Fruit fly (Drosophila melanogaster) whole organism, wandering third instar larva: ENCODE data around the gene CG9426.

ENCODE experiments used
- CG32264 ChIP-seq: fragments of 200-800 bp; sonication (Bioruptor generic); optimal IDR thresholded peaks from 2 replicates; lab custom pipeline; 2016; ENCODE audit warnings: missing biosample characterization, missing genetic modification characterization
- CG9705 ChIP-seq: fragments of 200-800 bp; sonication (Bioruptor generic); optimal IDR thresholded peaks from 2 replicates; lab custom pipeline; 2018; ENCODE audit warnings: missing biosample characterization, mild to moderate bottlenecking, missing genetic modification characterization
- Dfd ChIP-seq: fragments of >200 bp; optimal IDR thresholded peaks from 2 replicates; lab custom pipeline; 2017; ENCODE audit warnings: missing biosample characterization, missing genetic modification characterization
- Dif ChIP-seq: fragments of 200-275, 200-300 bp; sonication (Bioruptor generic); optimal IDR thresholded peaks from 2 replicates; lab custom pipeline; 2018; ENCODE audit warnings: missing biosample characterization, missing genetic modification characterization; ENCODE audit not compliant: partially characterized antibody
- GATAd ChIP-seq: sonication (Bioruptor generic); optimal IDR thresholded peaks from 2 replicates; lab custom pipeline; 2016; ENCODE audit warnings: missing biosample characterization, missing genetic modification characterization
- HLH106 ChIP-seq: fragments of 200-800 bp; optimal IDR thresholded peaks from 3 replicates; lab custom pipeline; 2019; ENCODE audit warnings: missing biosample characterization, mild to moderate bottlenecking, missing genetic modification characterization, moderate library complexity
- Hnf4 ChIP-seq: fragments of 200-800 bp; sonication (Bioruptor generic); optimal IDR thresholded peaks from 2 replicates; lab custom pipeline; 2016; ENCODE audit warnings: missing biosample characterization, mild to moderate bottlenecking, missing genetic modification characterization
- Hr78 ChIP-seq: fragments of >200 bp; optimal IDR thresholded peaks from 2 replicates; lab custom pipeline; 2017; ENCODE audit warnings: missing biosample characterization, missing genetic modification characterization
- Hr83 ChIP-seq: fragments of 200-300 bp; sonication (Bioruptor generic); optimal IDR thresholded peaks from 2 replicates; lab custom pipeline; 2016; ENCODE audit warnings: missing biosample characterization, mild to moderate bottlenecking, missing genetic modification characterization, moderate library complexity; ENCODE audit not compliant: poor library complexity, severe bottlenecking
- Mio ChIP-seq: sonication (Bioruptor generic); optimal IDR thresholded peaks from 2 replicates; lab custom pipeline; 2016; ENCODE audit warnings: missing biosample characterization, missing genetic modification characterization
- Myc ChIP-seq: fragments of >200 bp; optimal IDR thresholded peaks from 2 replicates; lab custom pipeline; 2017
- OdsH ChIP-seq: fragments of 200-800 bp; sonication (Bioruptor generic); optimal IDR thresholded peaks from 2 replicates; lab custom pipeline; 2016; ENCODE audit warnings: missing biosample characterization, mild to moderate bottlenecking, missing genetic modification characterization
- Rel ChIP-seq, 2 experiments: fragments of 200-800 bp; sonication (Bioruptor generic) in 1 of 2; optimal IDR thresholded peaks; 2 replicates in 1 of 2; 3 replicates in 1 of 2; lab custom pipeline; 2016 to 2019; ENCODE audit warnings: mild to moderate bottlenecking in 2 of 2, missing biosample characterization in 2 of 2, missing genetic modification characterization in 2 of 2, moderate library complexity in 1 of 2
- Sp1 ChIP-seq: fragments of 200-800 bp; sonication (Bioruptor generic); optimal IDR thresholded peaks from 3 replicates; lab custom pipeline; 2019; ENCODE audit warnings: missing biosample characterization, mild to moderate bottlenecking, missing genetic modification characterization, moderate library complexity
- Vsx2 ChIP-seq: fragments of 200-300, 225-300 bp; sonication (Bioruptor generic); optimal IDR thresholded peaks from 2 replicates; lab custom pipeline; 2018; ENCODE audit warnings: missing biosample characterization, missing genetic modification characterization; ENCODE audit not compliant: partially characterized antibody
- br ChIP-seq: fragments of 200-800 bp; sonication (Bioruptor generic); optimal IDR thresholded peaks from 2 replicates; lab custom pipeline; 2016; ENCODE audit warnings: missing biosample characterization, missing genetic modification characterization
- brk ChIP-seq: fragments of 200-800 bp; sonication (Bioruptor generic); optimal IDR thresholded peaks from 2 replicates; lab custom pipeline; 2016; ENCODE audit warnings: missing biosample characterization, mild to moderate bottlenecking, missing genetic modification characterization
- dl ChIP-seq, 2 experiments: fragments of 175-275, 200-275 bp in 1 of 2; fragments of 200-275 bp in 1 of 2; sonication (Bioruptor generic); optimal IDR thresholded peaks; lab custom pipeline; 2018; ENCODE audit warnings: mild to moderate bottlenecking in 2 of 2, missing biosample characterization in 2 of 2, missing genetic modification characterization in 2 of 2, moderate library complexity in 2 of 2; ENCODE audit not compliant: partially characterized antibody in 2 of 2, insufficient read depth in 1 of 2
- dmrt93B ChIP-seq: fragments of 200-800 bp; sonication (Bioruptor generic); optimal IDR thresholded peaks from 2 replicates; lab custom pipeline; 2018; ENCODE audit warnings: missing biosample characterization, mild to moderate bottlenecking, missing genetic modification characterization
- dsf ChIP-seq: sonication (Bioruptor generic); optimal IDR thresholded peaks from 2 replicates; lab custom pipeline; 2016; ENCODE audit warnings: missing biosample characterization, missing genetic modification characterization, borderline replicate concordance
- ey ChIP-seq: fragments of 200-800 bp; sonication (Bioruptor generic); optimal IDR thresholded peaks from 2 replicates; lab custom pipeline; 2016; ENCODE audit warnings: missing biosample characterization, missing genetic modification characterization
- foxo ChIP-seq, 2 experiments: fragments of 200-800 bp; sonication (Bioruptor generic); optimal IDR thresholded peaks; 2 replicates in 1 of 2; 3 replicates in 1 of 2; lab custom pipeline; 2016 to 2017; ENCODE audit warnings: missing biosample characterization in 2 of 2, missing genetic modification characterization in 2 of 2
- fru ChIP-seq: fragments of 200-800 bp; sonication (Bioruptor generic); optimal IDR thresholded peaks from 3 replicates; lab custom pipeline; 2016; ENCODE audit warnings: missing biosample characterization, mild to moderate bottlenecking, missing genetic modification characterization
- jim ChIP-seq: fragments of 175-275, 200-325 bp; sonication (Bioruptor generic); optimal IDR thresholded peaks from 2 replicates; lab custom pipeline; 2016; ENCODE audit warnings: missing biosample characterization, mild to moderate bottlenecking, missing genetic modification characterization
- lola ChIP-seq: fragments of >200 bp; optimal IDR thresholded peaks from 2 replicates; lab custom pipeline; 2017; ENCODE audit warnings: missing biosample characterization, missing genetic modification characterization
- pan ChIP-seq: fragments of >200 bp; optimal IDR thresholded peaks from 2 replicates; lab custom pipeline; 2017
- psq ChIP-seq: fragments of 200-800 bp; sonication (Bioruptor generic); optimal IDR thresholded peaks from 3 replicates; lab custom pipeline; 2017; ENCODE audit warnings: missing biosample characterization, mild to moderate bottlenecking, missing genetic modification characterization, moderate library complexity
- rgr ChIP-seq: fragments of 200-800 bp; sonication (Bioruptor generic); optimal IDR thresholded peaks from 3 replicates; lab custom pipeline; 2016; ENCODE audit warnings: missing biosample characterization, mild to moderate bottlenecking, missing genetic modification characterization
- sage ChIP-seq: fragments of 200-800 bp; sonication (Bioruptor generic); optimal IDR thresholded peaks from 2 replicates; lab custom pipeline; 2016; ENCODE audit warnings: missing biosample characterization, mild to moderate bottlenecking, missing genetic modification characterization
- sv ChIP-seq: fragments of 200-800 bp; sonication (Bioruptor generic); optimal IDR thresholded peaks from 3 replicates; lab custom pipeline; 2016; ENCODE audit warnings: missing biosample characterization, missing genetic modification characterization
- tai ChIP-seq: sonication (Bioruptor generic); optimal IDR thresholded peaks from 2 replicates; lab custom pipeline; 2016; ENCODE audit warnings: missing biosample characterization, missing genetic modification characterization

The CG9426 gene

dm6 chr2L:13245855-13246645 is 26.3 kb upstream of the CG9426 start, which contains the start of gene CG16820:
Gene CG16820 (plus strand): TSS chr2L:13246232.
- no peak for TF ChIP-seq foxo (GFP tag; optimal IDR thresholded peaks at IDR 0.05; lab: Kevin White, UChicago)
- no peak for TF ChIP-seq Dif (GFP tag; lab: Kevin White, UChicago)
- no peak for TF ChIP-seq GATAd (GFP tag; lab: Kevin White, UChicago)
- TF ChIP-seq Hr78, result no peak
- TF ChIP-seq Hr83 (GFP tag; lab: Kevin White, UChicago), result no peak
- TF ChIP-seq CG32264, result no peak
- no peak for TF ChIP-seq HLH106 (tag; lab: Kevin White, UChicago)
- TF ChIP-seq psq (GFP tag; lab: Kevin White, UChicago), result no peak
- TF ChIP-seq pan, result no peak
- TF ChIP-seq CG9705, result no peak
- TF ChIP-seq tai (GFP tag; lab: Kevin White, UChicago), result no peak
- no peak for TF ChIP-seq Dfd (GFP tag; lab: Kevin White, UChicago)
- no peak for TF ChIP-seq ey (GFP tag; lab: Kevin White, UChicago)
- TF ChIP-seq dmrt93B (GFP tag; lab: Kevin White, UChicago), result no peak
- no peak for TF ChIP-seq rgr (GFP tag; lab: Kevin White, UChicago)
- no peak for TF ChIP-seq dsf (GFP tag; lab: Kevin White, UChicago)
- TF ChIP-seq brk, result no peak
- TF ChIP-seq fru (GFP tag; lab: Kevin White, UChicago), result no peak
- TF ChIP-seq Mio (GFP tag; lab: Kevin White, UChicago), result no peak
- no peak for TF ChIP-seq Rel (GFP tag; optimal IDR thresholded peaks at IDR 0.05; lab: Kevin White, UChicago)
- no peak for TF ChIP-seq Rel (tag; optimal IDR thresholded peaks at IDR 0.05; lab: Kevin White, UChicago)
- TF ChIP-seq, all 38 proteins: peak for 0

DNA sequence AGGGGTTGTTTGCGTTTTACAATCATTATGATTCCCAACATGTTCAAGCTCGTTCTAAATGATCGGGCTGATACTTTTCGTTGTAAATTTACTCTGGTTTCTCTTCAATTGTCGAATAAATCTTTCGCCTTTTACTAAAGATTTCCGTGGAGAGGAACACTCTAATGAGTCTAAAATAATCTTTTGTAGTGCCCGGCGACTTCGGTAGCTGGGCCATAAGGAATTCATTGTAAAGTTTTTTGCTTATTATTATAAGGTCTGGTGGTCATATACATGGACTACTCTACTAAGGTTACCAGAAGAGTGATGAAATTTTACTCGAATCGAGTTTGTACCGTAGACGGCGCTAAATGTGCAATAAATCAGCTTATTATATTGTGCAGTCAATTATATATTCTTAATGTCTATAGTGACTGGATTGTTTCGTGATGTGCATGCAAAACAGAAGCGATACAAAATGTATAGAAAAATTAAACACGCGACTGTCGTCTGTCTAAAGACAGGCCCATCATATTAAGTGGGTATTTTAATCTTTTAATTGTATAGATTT is 25.1 kb upstream of the CG9426 start:
- no peak for TF ChIP-seq br (GFP tag; lab: Kevin White, UChicago)
- no peak for TF ChIP-seq jim (GFP tag; lab: Kevin White, UChicago)
- no peak for TF ChIP-seq foxo (GFP tag; optimal IDR thresholded peaks at IDR 0.05; lab: Kevin White, UChicago)
- TF ChIP-seq dsf (GFP tag; lab: Kevin White, UChicago), result no peak
- TF ChIP-seq CG32264, result no peak
- no peak for TF ChIP-seq Myc (lab: Kevin White, UChicago)
- TF ChIP-seq CG9705, result no peak
- no peak for TF ChIP-seq Hr78
- TF ChIP-seq Rel (GFP tag; optimal IDR thresholded peaks at IDR 0.05; lab: Kevin White, UChicago), result no peak
- no peak for TF ChIP-seq Rel (tag; optimal IDR thresholded peaks at IDR 0.05; lab: Kevin White, UChicago)
- TF ChIP-seq sv (GFP tag; lab: Kevin White, UChicago), result no peak
- TF ChIP-seq OdsH (GFP tag; lab: Kevin White, UChicago), result no peak
- TF ChIP-seq dl (GFP tag; optimal IDR thresholded peaks at IDR 0.05; lab: Kevin White, UChicago; ENCODE audit: insufficient read depth in 1 of 2, partially characterized antibody in 2 of 2), result no peak
- no peak for TF ChIP-seq pan
- no peak for TF ChIP-seq sage (GFP tag; lab: Kevin White, UChicago)

- no peak for TF ChIP-seq sage (GFP tag; lab: Kevin White, UChicago)
- TF ChIP-seq foxo (GFP tag; optimal IDR thresholded peaks at IDR 0.05; lab: Kevin White, UChicago), result no peak
- TF ChIP-seq GATAd (GFP tag; lab: Kevin White, UChicago), result no peak
Observed at dm6 chr2L:13239689-13240088, 20.0 kb upstream of the CG9426 start, which contains the start of gene Jhbp13. Gene Jhbp13 (plus strand): TSS chr2L:13239989.

dm6 chr2L:13236194-13236593 is 16.5 kb upstream of the CG9426 start, which contains the start of gene Jhbp14:
Gene Jhbp14 (plus strand): TSS chr2L:13236494.
- TF ChIP-seq Dif (GFP tag; lab: Kevin White, UChicago) (no peak), HLH106 (tag; lab: Kevin White, UChicago) (no peak), Hr78 (no peak), pan (no peak), lola (GFP tag; lab: Kevin White, UChicago) (no peak), Vsx2 (GFP tag; lab: Kevin White, UChicago) (no peak), CG32264 (no peak), sv (GFP tag; lab: Kevin White, UChicago) (no peak), OdsH (GFP tag; lab: Kevin White, UChicago) (no peak), Sp1 (no peak), Hnf4 (no peak), psq (GFP tag; lab: Kevin White, UChicago) (no peak)
